Worm (Caenorhabditis elegans): Measurements from ENCODE around the gene sknr-1.
"Not testable (repeated sequence)": the region's sequence is repeated elsewhere in the genome, so short reads cannot be mapped to it uniquely, and the experiment has no call there.

The sknr-1 gene

DNA sequence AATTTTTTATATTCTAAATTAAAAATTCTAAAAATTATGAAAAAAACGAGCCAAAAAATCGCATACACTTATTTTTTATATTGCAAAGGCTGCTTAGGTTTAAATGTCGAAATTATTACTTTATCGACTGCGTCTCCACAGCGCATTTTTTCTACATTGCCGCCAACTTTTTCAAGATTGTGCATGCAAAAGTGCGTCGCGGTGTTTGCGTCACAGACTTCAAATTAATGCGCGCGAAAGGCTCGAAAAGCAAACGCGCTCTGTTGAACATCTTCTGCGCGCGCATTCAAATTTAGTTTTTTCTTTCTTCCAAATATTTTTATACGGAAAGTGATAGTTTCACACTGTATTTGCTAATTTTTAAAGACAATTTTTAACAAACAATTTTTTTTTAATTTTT, 24.7 kb downstream of the sknr-1 start (continued):
- peak in 1 of 2 experiments; percentile 98 for TF ChIP-seq unc-62 (GFP tag; optimal IDR thresholded peaks at IDR 0.05 in 1 of 2)
- TF ChIP-seq unc-62 (tag; optimal IDR thresholded peaks at IDR 0.05): no peak
- TF ChIP-seq mxl-3 (GFP tag; optimal IDR thresholded peaks at IDR 0.05): peak; percentile 8
- peak; percentile 69 for TF ChIP-seq dmd-9 (GFP tag; IDR thresholded peaks at IDR 0.05)
- TF ChIP-seq sdz-12 (GFP tag; optimal IDR thresholded peaks at IDR 0.05): no peak
- no peak for TF ChIP-seq ceh-28 (tag; optimal IDR thresholded peaks at IDR 0.05)
- no peak for TF ChIP-seq php-3 (GFP tag; IDR thresholded peaks at IDR 0.05)
- TF ChIP-seq duxl-1 (tag; optimal IDR thresholded peaks at IDR 0.05; ENCODE audit: poor library complexity): peak; percentile 44
- peak; percentile 18 for TF ChIP-seq hlh-30 (tag; optimal IDR thresholded peaks at IDR 0.05; ENCODE audit: insufficient read depth)
- TF ChIP-seq aha-1 (tag): peak; percentile 55
- peak; percentile 96 for TF ChIP-seq hmg-1.1 (GFP tag; IDR thresholded peaks at IDR 0.05)
- no peak for TF ChIP-seq nhr-25 (tag; optimal IDR thresholded peaks at IDR 0.05; ENCODE audit: borderline replicate concordance, insufficient read depth)
- TF ChIP-seq lin-39 (tag; optimal IDR thresholded peaks at IDR 0.05): no peak
- 0 out of 2 replicates have a peak, but pooled peaks have one; percentile 33 for TF ChIP-seq dmd-8 (GFP tag; IDR thresholded peaks at IDR 0.05)
- peak; percentile 82 for TF ChIP-seq F37D6.2 (tag; optimal IDR thresholded peaks at IDR 0.05)
- peak; percentile 89 for TF ChIP-seq zfp-3 (GFP tag; conservative IDR thresholded peaks at IDR 0.05)
- peak; percentile 94 for TF ChIP-seq ceh-20 (GFP tag; IDR thresholded peaks at IDR 0.05)
- TF ChIP-seq lin-29 (GFP tag; IDR thresholded peaks at IDR 0.05): peak; percentile 74
- TF ChIP-seq dve-1 (tag; optimal IDR thresholded peaks at IDR 0.05; ENCODE audit: insufficient read depth): peak; percentile 81
- peak; percentile 40 for TF ChIP-seq nhr-48 (tag; optimal IDR thresholded peaks at IDR 0.05)
- TF ChIP-seq lin-13 (GFP tag; optimal IDR thresholded peaks at IDR 0.05): peak; percentile 76
- TF ChIP-seq spr-1 (tag; optimal IDR thresholded peaks at IDR 0.05): peak; percentile 67
- TF ChIP-seq nhr-77 (tag; optimal IDR thresholded peaks at IDR 0.05): peak; percentile 44
- peak; percentile 39 for TF ChIP-seq fkh-10 (GFP tag; optimal IDR thresholded peaks at IDR 0.05)
- peak; percentile 85 for TF ChIP-seq tra-1 (GFP tag; IDR thresholded peaks at IDR 0.05)
- TF ChIP-seq zfp-2 (tag; optimal IDR thresholded peaks at IDR 0.05): peak; percentile 62
- peak; percentile 91 for TF ChIP-seq mes-2 (tag; optimal IDR thresholded peaks at IDR 0.05; ENCODE audit: poor library complexity, severe bottlenecking)
- TF ChIP-seq lin-38 (GFP tag; IDR thresholded peaks at IDR 0.05): peak; percentile 99

DNA sequence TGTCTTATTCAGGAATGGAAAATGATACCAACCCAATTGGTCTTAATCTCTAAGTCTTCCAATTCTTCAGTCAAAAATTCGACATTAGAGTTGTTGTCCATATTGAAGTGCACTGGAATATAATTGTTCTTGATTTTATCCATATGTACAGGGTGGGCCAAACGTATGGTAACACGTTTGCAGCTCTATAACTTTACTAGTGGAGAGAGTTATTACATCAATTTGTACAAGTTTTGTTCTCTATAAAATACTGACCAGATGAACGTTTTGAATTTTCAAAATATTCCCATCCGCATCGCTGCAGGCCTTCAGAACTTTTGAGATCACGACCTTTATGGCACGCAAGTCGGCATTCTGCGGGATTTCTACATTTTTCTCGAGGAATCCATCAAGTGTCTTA, 26.4 kb downstream of the sknr-1 start, which contains the start of gene F53E10.5:
TSS of gene F53E10.5 (minus strand) at position 101 of the 400 bp plus-strand sequence.
- TF ChIP-seq mes-2 (tag; optimal IDR thresholded peaks at IDR 0.05; ENCODE audit: poor library complexity, severe bottlenecking); dmd-6 (GFP tag; IDR thresholded peaks at IDR 0.05); dmd-9 (GFP tag; IDR thresholded peaks at IDR 0.05): not testable (repeated sequence)

- peak in 1 of 2 experiments; percentile 2 for TF ChIP-seq unc-62 (GFP tag; optimal IDR thresholded peaks at IDR 0.05 in 1 of 2)
- no peak for TF ChIP-seq unc-62 (tag; optimal IDR thresholded peaks at IDR 0.05)
- TF ChIP-seq snpc-1.2 (GFP tag; IDR thresholded peaks at IDR 0.05): 0 out of 2 replicates have a peak, but pooled peaks have one; percentile 20
- TF ChIP-seq pha-4 (GFP tag; IDR thresholded peaks at IDR 0.05): no peak
- TF ChIP-seq pha-4 (tag; optimal IDR thresholded peaks at IDR 0.05): no peak
- no peak for TF ChIP-seq nhr-111 (GFP tag; optimal IDR thresholded peaks at IDR 0.05)
- no peak for TF ChIP-seq lin-1 (GFP tag; IDR thresholded peaks at IDR 0.05)
- TF ChIP-seq F44E2.7 (GFP tag; IDR thresholded peaks at IDR 0.05): 0 out of 2 replicates have a peak, but pooled peaks have one; percentile 47
- no peak for TF ChIP-seq T26A8.4 (GFP tag; IDR thresholded peaks at IDR 0.05)
- TF ChIP-seq nhr-76 (tag; optimal IDR thresholded peaks at IDR 0.05): no peak
- no peak for TF ChIP-seq lsy-2 (tag; optimal IDR thresholded peaks at IDR 0.05)
- no peak for TF ChIP-seq lim-7 (GFP tag; IDR thresholded peaks at IDR 0.05)
- no peak for TF ChIP-seq gei-8 (GFP tag; optimal IDR thresholded peaks at IDR 0.05)
- TF ChIP-seq spr-3 (GFP tag; optimal IDR thresholded peaks at IDR 0.05): no peak
Observed at ce11 chrV:2595720-2596119, 29.5 kb downstream of the sknr-1 start.

All from whole organism, L4 larva.